Fruit fly (Drosophila melanogaster) ovary, adult (tissue): ENCODE results near the gene Sgs8.

Experiments
- CG17801 ChIP-seq: fragments of 200-800 bp; optimal IDR thresholded peaks from 2 replicates; lab custom pipeline; 2019; ENCODE audit warnings: missing biosample characterization, mild to moderate bottlenecking, missing genetic modification characterization, moderate library complexity; ENCODE audit not compliant: partially characterized antibody

The Sgs8 gene

DNA sequence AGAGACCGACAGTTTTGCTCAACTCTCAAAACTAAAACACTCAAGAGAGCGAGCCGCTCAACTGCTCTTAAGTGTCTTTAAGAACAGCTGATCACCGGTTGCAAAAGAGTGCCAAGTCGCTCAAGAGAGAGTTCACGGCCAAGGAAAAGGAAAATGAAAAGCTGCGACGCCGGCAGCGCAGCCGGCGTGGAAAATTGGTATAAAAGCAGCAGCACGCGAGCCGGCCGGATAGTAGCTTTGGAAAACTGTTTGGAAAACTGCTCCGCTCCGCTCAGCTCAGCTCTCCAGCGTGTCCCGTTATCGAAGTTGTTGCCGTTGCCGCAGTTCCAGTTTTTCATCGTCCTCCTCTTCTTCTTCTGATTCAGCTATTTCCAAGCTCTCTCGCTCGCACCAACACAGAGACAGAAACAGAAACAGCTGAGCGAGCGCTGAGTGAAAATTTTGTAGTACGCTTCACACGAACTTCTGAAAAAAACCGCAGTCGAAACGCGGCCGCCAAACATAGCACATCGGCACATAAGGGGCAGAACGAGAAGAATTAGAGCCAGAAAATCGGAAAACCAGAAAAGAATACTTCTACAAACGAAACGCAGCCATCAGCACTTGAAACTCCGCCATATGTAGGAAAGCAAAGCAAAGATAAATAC, 21.7 kb downstream of the Sgs8 start, which contains the start of gene chrb:
chrb (plus strand) TSS at position 224 of the 647 bp plus-strand sequence.
- TF ChIP-seq CG17801 (GFP tag; lab: Kevin White, UChicago): peak; percentile 55

DNA sequence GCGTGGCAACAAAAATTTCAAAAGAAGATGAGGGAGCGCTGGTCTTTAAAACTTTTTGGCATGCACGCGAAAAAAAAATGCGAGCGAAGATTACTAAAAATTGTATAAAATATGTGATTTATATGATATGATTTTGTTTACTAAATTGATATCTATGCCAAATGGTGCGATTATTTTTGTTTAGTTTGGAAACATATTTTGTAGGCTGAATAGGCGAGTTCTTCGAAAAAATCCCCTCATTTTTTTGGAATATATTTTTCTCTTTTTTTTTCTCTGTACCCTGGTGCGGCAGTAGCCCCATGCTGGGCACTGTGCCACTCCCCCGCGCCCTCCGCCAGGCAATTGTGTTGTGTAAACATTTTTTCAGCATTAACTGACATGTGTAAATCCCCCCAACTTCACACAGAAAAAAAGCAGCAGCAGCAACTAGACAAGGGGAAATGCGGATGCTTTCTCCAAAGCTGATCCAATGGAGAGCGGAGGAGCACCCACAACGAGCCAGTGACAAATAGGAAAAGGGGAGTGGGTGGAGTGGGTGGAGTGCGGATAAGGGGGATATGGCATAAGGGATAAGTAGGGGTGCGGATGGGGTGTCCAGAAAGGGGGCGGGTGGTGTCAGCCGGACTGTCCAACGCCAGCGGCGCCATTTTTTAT, 23.1 kb downstream of the Sgs8 start:
- TF ChIP-seq CG17801 (GFP tag; lab: Kevin White, UChicago): no peak

DNA sequence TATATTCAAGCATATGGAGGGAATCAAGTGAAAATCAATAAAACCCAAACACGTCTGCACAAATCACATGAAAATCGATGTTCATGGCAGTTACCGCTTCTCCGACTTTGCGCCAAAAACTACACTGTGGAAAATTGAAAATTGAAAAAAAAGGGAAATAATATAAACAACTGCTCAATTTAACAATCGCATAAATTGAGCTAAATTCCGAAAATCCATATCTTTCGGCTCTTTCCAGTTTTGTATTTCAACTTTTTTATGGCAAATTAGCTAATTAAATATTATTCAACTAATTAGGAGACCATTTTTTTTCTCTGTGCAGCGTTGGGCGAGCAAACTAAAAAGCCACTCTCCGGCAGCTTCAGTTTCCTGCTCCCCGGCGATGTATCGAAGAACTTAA, 24.7 kb downstream of the Sgs8 start:
- TF ChIP-seq CG17801 (GFP tag; lab: Kevin White, UChicago): no peak

DNA sequence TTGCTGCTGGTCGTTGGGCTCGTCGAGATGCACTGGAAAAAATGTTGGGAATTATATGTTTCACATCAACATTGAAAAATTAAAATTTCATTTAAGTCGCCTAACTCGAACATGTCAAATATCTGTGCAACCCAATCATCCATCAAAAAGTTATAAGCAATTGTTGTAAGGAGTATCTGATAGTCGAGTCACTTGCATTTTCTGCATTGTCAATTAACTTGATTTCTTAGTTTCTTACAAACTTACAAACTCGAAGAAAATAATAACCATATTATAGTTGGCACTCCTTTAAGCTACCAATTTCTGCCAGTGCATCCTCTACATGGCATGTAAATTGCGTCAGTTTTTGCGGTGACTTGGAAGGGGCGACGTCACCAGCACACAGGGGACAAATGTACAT, 26.1 kb downstream of the Sgs8 start:
- no peak for TF ChIP-seq CG17801 (GFP tag; lab: Kevin White, UChicago)

DNA sequence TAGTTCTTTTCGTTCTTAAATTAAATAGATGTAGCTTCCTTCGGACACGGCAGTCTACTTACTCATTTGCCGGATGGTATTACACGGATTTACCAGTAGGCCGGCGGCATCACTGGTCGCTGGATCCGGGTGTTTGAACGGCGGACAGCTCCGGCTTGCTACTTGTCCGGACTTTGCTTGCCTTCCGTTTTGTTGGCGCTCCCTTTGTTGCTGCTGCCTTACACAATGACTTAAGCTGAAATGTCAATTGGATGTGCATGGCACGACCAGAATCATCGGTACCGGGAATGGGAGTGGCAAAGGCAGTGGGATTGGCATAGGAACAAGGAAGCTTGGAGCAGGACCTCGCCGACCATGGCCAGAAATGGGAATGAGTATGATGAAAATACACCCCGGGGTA, 28.9 kb downstream of the Sgs8 start:
- no peak for TF ChIP-seq CG17801 (GFP tag; lab: Kevin White, UChicago)

DNA sequence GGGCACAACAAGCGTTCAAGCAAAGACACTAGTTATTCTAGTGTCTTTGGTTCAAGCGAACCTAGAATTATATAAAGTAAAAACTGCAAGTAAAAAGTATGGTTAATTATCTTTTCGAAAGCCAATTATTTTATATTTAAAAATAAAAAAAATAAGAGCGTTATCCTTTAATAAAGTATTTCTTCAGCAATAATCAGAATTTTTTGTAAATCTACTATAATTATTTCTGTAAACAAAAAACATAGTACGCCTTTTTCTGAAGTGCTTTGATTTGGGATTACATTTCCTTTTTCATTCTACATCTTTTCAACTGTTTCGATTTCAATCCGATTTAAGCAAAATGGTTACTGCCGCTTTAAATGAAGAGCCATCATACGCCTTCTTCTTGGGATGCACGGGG, 34.5 kb downstream of the Sgs8 start, which contains the start of gene Vha16-2:
Vha16-2 (plus strand) TSS at position 301 of the 400 bp plus-strand sequence.
- no peak for TF ChIP-seq CG17801 (GFP tag; lab: Kevin White, UChicago)

DNA sequence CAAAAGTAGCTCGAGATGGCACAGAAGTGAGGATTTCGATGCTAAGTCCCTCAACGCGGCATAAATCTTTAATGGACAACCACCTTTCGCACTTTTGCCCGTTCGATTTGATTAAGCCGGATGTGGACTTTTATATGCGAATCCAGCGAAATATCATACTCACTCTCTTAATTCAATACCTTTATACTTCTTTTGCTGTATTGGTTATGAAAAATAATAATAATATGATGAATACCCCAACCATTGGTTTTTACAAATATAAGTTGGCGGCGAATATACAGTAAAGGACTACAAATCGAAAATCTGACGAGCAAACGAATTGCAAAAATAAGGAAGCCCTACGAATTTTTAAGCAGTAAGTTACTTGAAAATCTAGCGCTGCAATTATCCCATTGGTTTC, 36.2 kb downstream of the Sgs8 start, which contains the start of gene Vha16-3:
Vha16-3 (plus strand) TSS at position 301 of the 400 bp plus-strand sequence.
- no peak for TF ChIP-seq CG17801 (GFP tag; lab: Kevin White, UChicago)

DNA sequence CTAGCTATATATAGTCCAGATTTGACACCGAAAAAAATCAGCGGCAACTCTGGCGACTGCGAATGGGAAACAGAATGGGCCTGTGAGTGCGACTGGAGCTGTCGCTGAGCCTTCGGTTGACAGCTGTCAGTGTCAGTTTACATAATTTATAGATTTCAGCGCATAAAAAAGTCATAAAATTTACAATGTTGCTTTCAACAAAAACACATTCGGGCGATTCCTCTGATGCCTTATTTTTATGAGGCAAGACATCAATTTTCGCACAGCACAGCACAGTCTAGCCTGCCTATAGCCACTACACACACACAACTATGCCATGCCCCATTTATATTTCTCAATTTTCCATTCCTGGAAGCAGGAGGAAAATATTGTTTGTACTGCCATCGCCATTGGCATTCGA, 36.8 kb downstream of the Sgs8 start:
- no peak for TF ChIP-seq CG17801 (GFP tag; lab: Kevin White, UChicago)

DNA sequence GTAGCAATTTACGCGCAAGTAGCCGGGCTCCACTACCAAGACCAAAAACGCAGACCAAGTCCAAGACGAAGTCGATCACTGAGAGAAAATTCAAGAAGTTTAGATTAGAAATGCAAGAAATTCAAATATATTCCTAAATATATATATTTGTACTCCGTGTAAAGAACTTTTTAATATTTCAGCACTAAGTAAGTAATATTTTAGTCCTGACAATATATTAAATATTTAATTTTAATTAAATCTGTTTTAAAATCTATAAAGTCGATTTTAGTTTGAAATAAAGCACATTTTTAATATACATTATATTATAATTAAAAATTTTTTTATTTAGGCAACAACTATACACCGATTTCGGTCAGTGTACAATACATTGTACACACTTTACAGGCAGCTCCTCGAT, 42.2 kb downstream of the Sgs8 start:
- TF ChIP-seq CG17801 (GFP tag; lab: Kevin White, UChicago): no peak

DNA sequence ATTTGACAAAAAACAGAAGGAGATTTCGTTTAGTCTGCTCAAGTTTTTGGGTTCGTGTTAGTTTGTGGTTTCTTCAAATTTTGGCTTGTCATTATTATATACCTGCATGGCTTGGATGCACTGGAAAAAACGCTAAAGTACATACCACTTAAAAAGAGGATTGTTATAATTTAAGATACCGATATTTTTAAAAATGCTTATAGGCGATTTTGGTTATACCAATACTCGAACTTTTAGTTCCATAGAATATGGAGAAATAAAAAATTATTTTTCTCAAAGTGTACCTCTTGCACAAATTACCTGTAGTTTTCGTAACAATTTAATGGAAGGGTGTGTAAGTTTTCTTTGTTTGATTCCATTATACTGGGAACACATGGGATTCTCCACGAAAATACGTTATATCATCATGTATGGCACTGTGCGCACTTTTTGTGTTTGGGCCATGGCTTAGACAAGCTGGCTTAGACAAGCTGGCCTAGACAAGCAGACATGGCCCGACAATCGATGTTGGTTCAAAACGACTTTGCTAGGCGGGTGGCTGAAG, 43.8 kb downstream of the Sgs8 start, which contains the start of gene Fum3:
Fum3 (minus strand) TSS at position 494 of the 544 bp plus-strand sequence.
- TF ChIP-seq CG17801 (GFP tag; lab: Kevin White, UChicago): no peak
